Fruit fly (Drosophila melanogaster): ENCODE data around the gene CG9577.

DNA sequence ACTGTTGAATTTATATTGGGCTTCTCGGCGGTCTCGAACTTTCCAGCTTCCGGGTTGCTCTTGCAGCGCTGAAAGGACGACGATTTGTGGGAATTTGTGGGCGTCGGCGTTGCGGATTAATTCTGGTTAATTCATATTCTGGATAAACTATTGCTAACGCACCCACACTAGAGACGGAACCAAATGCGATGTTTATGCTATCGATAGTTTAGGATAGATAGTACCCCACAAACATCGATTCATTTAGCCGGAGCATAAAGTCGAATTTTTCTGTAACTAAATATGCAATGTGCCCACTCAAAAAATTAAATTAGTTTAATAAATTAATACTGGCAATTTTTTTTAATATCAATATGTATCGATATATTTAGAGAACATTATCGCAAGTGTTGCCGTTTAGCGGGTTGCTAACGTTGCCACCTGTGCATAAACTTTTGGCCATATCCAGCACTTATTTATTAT is 6.8 kb upstream of the CG9577 start, which contains the start of gene Rab35:
- TF ChIP-seq rn (GFP tag; IDR thresholded peaks at IDR 0.05) (no peak), CG8301 (tag; optimal IDR thresholded peaks at IDR 0.05) (no peak), gl (tag; optimal IDR thresholded peaks at IDR 0.05) (no peak), Pif1A (GFP tag; optimal IDR thresholded peaks at IDR 0.05) (no peak), Pif1B (GFP tag; optimal IDR thresholded peaks at IDR 0.05) (no peak), CG8159 (tag; optimal IDR thresholded peaks at IDR 0.05) (no peak), CG10348 (GFP tag; IDR thresholded peaks at IDR 0.05) (no peak), EcR (GFP tag; optimal IDR thresholded peaks at IDR 0.05) (no peak), CG32121 (GFP tag; IDR thresholded peaks at IDR 0.05) (no peak), CG15710 (tag; optimal IDR thresholded peaks at IDR 0.05) (peak; percentile 3), Ets98B (GFP tag; IDR thresholded peaks at IDR 0.05) (no peak), Snoo (tag; optimal IDR thresholded peaks at IDR 0.05) (no peak), CG12605 (GFP tag; IDR thresholded peaks at IDR 0.05) (no peak), fd96Ca (GFP tag; IDR thresholded peaks at IDR 0.05) (no peak)

All from whole organism, pupa.